Fruit fly (Drosophila melanogaster): ENCODE results near the gene CG44085.

dm6 chr2L:13229388-13229882 lies 31.4 kb upstream of the CG44085 start, which contains the start of gene CG16815:
- TF ChIP-seq Oaz (GFP tag; IDR thresholded peaks at IDR 0.05) (no peak), CG12155 (GFP tag; optimal IDR thresholded peaks at IDR 0.05) (no peak)

Measured in whole organism, embryonic.